Worm (Caenorhabditis elegans) whole organism, late embryonic: ENCODE measurements around the gene F54F2.6.
A peak's percentile ranks its signal among the peaks of the same experiment; 100 is the strongest.

Experiments used
- F13H6.1 ChIP-seq: sonication (generic microtip); optimal IDR thresholded peaks from 2 replicates; lab custom pipeline; 2016; ENCODE audit warnings: missing genetic modification characterization, missing compliant biosample characterization
- Y22D7AL.16 ChIP-seq: sonication (generic microtip); optimal IDR thresholded peaks from 2 replicates; lab custom pipeline; 2016; ENCODE audit warnings: missing genetic modification characterization, missing compliant biosample characterization
- ama-1 ChIP-seq: fragments of 150-350 bp; optimal IDR thresholded peaks from 2 replicates; lab custom pipeline; 2014
- ceh-14 ChIP-seq: sonication (generic microtip); optimal IDR thresholded peaks from 2 replicates; lab custom pipeline; 2016; ENCODE audit warnings: missing genotype, missing genetic modification characterization, missing compliant biosample characterization
- ceh-18 ChIP-seq: sonication (generic microtip); optimal IDR thresholded peaks from 2 replicates; lab custom pipeline; 2016; ENCODE audit warnings: missing genetic modification characterization, missing compliant biosample characterization
- ceh-19 ChIP-seq: fragments of 200-800 bp; sonication (Bioruptor generic); optimal IDR thresholded peaks from 2 replicates; lab custom pipeline; 2018; ENCODE audit warnings: mild to moderate bottlenecking, missing genetic modification characterization, missing compliant biosample characterization
- ceh-2 ChIP-seq: sonication (generic microtip); optimal IDR thresholded peaks from 2 replicates; lab custom pipeline; 2016; ENCODE audit warnings: missing genotype, missing genetic modification characterization, missing compliant biosample characterization
- ceh-22 ChIP-seq: sonication (generic microtip); optimal IDR thresholded peaks from 2 replicates; lab custom pipeline; 2017; ENCODE audit warnings: missing biosample characterization, missing genetic modification characterization
- ceh-30 ChIP-seq: fragments of 150-350 bp; optimal IDR thresholded peaks from 2 replicates; lab custom pipeline; 2014; ENCODE audit warnings: missing biosample characterization, missing genetic modification characterization
- ceh-31 ChIP-seq: sonication (generic microtip); optimal IDR thresholded peaks from 2 replicates; lab custom pipeline; 2016; ENCODE audit warnings: missing genetic modification characterization, missing compliant biosample characterization
- ceh-34 ChIP-seq: sonication (generic microtip); optimal IDR thresholded peaks from 2 replicates; lab custom pipeline; 2016; ENCODE audit warnings: mild to moderate bottlenecking, missing genetic modification characterization, missing compliant biosample characterization
- ceh-45 ChIP-seq: fragments of 200-800 bp; sonication (Bioruptor generic); IDR thresholded peaks from 2 replicates; pipeline ENCODE4 v1.3.6; 2022; ENCODE audit warnings: missing genetic modification reagents, missing genetic modification characterization, missing compliant biosample characterization
- che-1 ChIP-seq: sonication (generic microtip); optimal IDR thresholded peaks from 2 replicates; lab custom pipeline; 2016; ENCODE audit warnings: mild to moderate bottlenecking, missing genetic modification characterization, missing compliant biosample characterization
- dmd-4 ChIP-seq: sonication (generic microtip); optimal IDR thresholded peaks from 2 replicates; lab custom pipeline; 2016; ENCODE audit warnings: borderline replicate concordance, missing genetic modification characterization, missing compliant biosample characterization
- dve-1 ChIP-seq: sonication (generic microtip); optimal IDR thresholded peaks from 2 replicates; lab custom pipeline; 2017; ENCODE audit warnings: antibody characterized with exemption, mild to moderate bottlenecking, missing genetic modification characterization, missing compliant biosample characterization
- elt-2 ChIP-seq: sonication (generic microtip); optimal IDR thresholded peaks from 2 replicates; lab custom pipeline; 2016; ENCODE audit warnings: missing genetic modification reagents, missing genetic modification characterization, missing compliant biosample characterization
- ets-4 ChIP-seq: sonication (generic microtip); optimal IDR thresholded peaks from 2 replicates; lab custom pipeline; 2016; ENCODE audit warnings: missing genetic modification characterization, missing compliant biosample characterization
- fax-1 ChIP-seq: sonication (generic microtip); optimal IDR thresholded peaks from 2 replicates; lab custom pipeline; 2016; ENCODE audit warnings: missing genotype, missing genetic modification characterization, missing compliant biosample characterization
- hlh-30 ChIP-seq: sonication (generic microtip); optimal IDR thresholded peaks from 2 replicates; lab custom pipeline; 2017; ENCODE audit warnings: antibody characterized with exemption, missing genetic modification characterization, missing compliant biosample characterization; ENCODE audit not compliant: insufficient read depth
- hlh-6 ChIP-seq: sonication (generic microtip); optimal IDR thresholded peaks from 2 replicates; lab custom pipeline; 2016; ENCODE audit warnings: missing genotype, missing genetic modification characterization, missing compliant biosample characterization
- hlh-8 ChIP-seq: sonication (generic microtip); optimal IDR thresholded peaks from 2 replicates; lab custom pipeline; 2016; ENCODE audit warnings: missing genotype, missing genetic modification characterization, missing compliant biosample characterization
- lim-6 ChIP-seq: sonication (generic microtip); optimal IDR thresholded peaks from 2 replicates; lab custom pipeline; 2016; ENCODE audit warnings: missing genetic modification characterization, missing compliant biosample characterization
- lin-11 ChIP-seq: fragments of 200-800 bp; sonication (Bioruptor generic); optimal IDR thresholded peaks from 2 replicates; lab custom pipeline; 2018; ENCODE audit warnings: mild to moderate bottlenecking, missing genetic modification characterization, missing compliant biosample characterization
- madf-2 ChIP-seq: sonication (generic microtip); optimal IDR thresholded peaks from 2 replicates; lab custom pipeline; 2017; ENCODE audit warnings: missing genetic modification characterization, missing compliant biosample characterization
- nfya-1 ChIP-seq: sonication (generic microtip); optimal IDR thresholded peaks from 2 replicates; lab custom pipeline; 2017; ENCODE audit warnings: missing genetic modification characterization, mild to moderate bottlenecking, missing compliant biosample characterization, antibody characterized with exemption, moderate library complexity
- nhr-232 ChIP-seq: sonication (generic microtip); optimal IDR thresholded peaks from 2 replicates; lab custom pipeline; 2016; ENCODE audit warnings: missing genetic modification characterization, missing compliant biosample characterization
- pag-3 ChIP-seq: sonication (generic microtip); optimal IDR thresholded peaks from 2 replicates; lab custom pipeline; 2016; ENCODE audit warnings: missing compliant biosample characterization, missing genetic modification characterization, borderline replicate concordance
- pha-2 ChIP-seq: sonication (generic microtip); optimal IDR thresholded peaks from 2 replicates; lab custom pipeline; 2017; ENCODE audit warnings: mild to moderate bottlenecking, missing genetic modification characterization, missing compliant biosample characterization
- pqm-1 ChIP-seq: sonication (generic microtip); optimal IDR thresholded peaks from 2 replicates; lab custom pipeline; 2016; ENCODE audit warnings: missing genetic modification characterization, missing compliant biosample characterization
- pros-1 ChIP-seq: fragments of 150-350 bp; optimal IDR thresholded peaks from 2 replicates; lab custom pipeline; 2014; ENCODE audit warnings: missing biosample characterization, missing genetic modification reagents, missing genetic modification characterization
- ref-2 ChIP-seq: sonication (generic microtip); optimal IDR thresholded peaks from 2 replicates; lab custom pipeline; 2016; ENCODE audit warnings: missing genetic modification characterization, missing compliant biosample characterization
- sox-2 ChIP-seq: fragments of 200-800 bp; sonication (Bioruptor generic); IDR thresholded peaks from 2 replicates; pipeline ENCODE4 v1.3.6; 2022; ENCODE audit warnings: missing genetic modification reagents, missing genetic modification characterization, missing compliant biosample characterization
- syd-9 ChIP-seq: sonication (generic microtip); optimal IDR thresholded peaks from 2 replicates; lab custom pipeline; 2016; ENCODE audit warnings: mild to moderate bottlenecking, missing genetic modification characterization, moderate library complexity, missing compliant biosample characterization
- tbx-2 ChIP-seq: sonication (generic microtip); optimal IDR thresholded peaks from 2 replicates; lab custom pipeline; 2016; ENCODE audit warnings: missing genetic modification characterization, missing compliant biosample characterization
- tbx-7 ChIP-seq: sonication (generic microtip); optimal IDR thresholded peaks from 2 replicates; lab custom pipeline; 2016; ENCODE audit warnings: missing genotype, missing genetic modification characterization, missing compliant biosample characterization
- unc-55 ChIP-seq: sonication (generic microtip); optimal IDR thresholded peaks from 2 replicates; lab custom pipeline; 2017; ENCODE audit warnings: missing biosample characterization, missing genetic modification reagents, missing genetic modification characterization
- ztf-16 ChIP-seq: sonication (generic microtip); optimal IDR thresholded peaks from 2 replicates; lab custom pipeline; 2017; ENCODE audit warnings: missing genetic modification characterization, missing compliant biosample characterization

The F54F2.6 gene

ce11 chrIII:8795595-8796141 lies 4.8 kb downstream of the F54F2.6 start (continued):
- TF ChIP-seq syd-9: peak; percentile 73
- TF ChIP-seq ceh-14 (tag; lab: Kevin White, UChicago): peak; percentile 75
- peak; percentile 3 for TF ChIP-seq lim-6 (tag; lab: Kevin White, UChicago)
- TF ChIP-seq che-1 (tag; lab: Kevin White, UChicago): peak; percentile 10
- peak; percentile 54 for TF ChIP-seq ceh-2 (tag; lab: Kevin White, UChicago)
- peak; percentile 55 for TF ChIP-seq hlh-8
- TF ChIP-seq pros-1 (tag; lab: Kevin White, UChicago): peak; percentile 93
- peak; percentile 96 for TF ChIP-seq nfya-1 (tag; lab: Kevin White, UChicago)
- TF ChIP-seq sox-2 (GFP tag; lab: Robert Waterston, UW): peak; percentile 75
- TF ChIP-seq ceh-31: peak; percentile 92
- peak; percentile 95 for TF ChIP-seq tbx-2 (tag; lab: Kevin White, UChicago)
- no peak for TF ChIP-seq pqm-1 (tag; lab: Kevin White, UChicago)
- TF ChIP-seq nhr-232 (tag; lab: Kevin White, UChicago): no peak
- peak; percentile 80 for TF ChIP-seq hlh-30 (tag; lab: Kevin White, UChicago)
- peak; percentile 17 for TF ChIP-seq elt-2 (tag; lab: Kevin White, UChicago)
- no peak for TF ChIP-seq Y22D7AL.16 (tag; lab: Kevin White, UChicago)
- peak; percentile 9 for TF ChIP-seq madf-2
- TF ChIP-seq hlh-6: peak; percentile 28
- TF ChIP-seq tbx-7: peak; percentile 17
- peak; percentile 60 for TF ChIP-seq ceh-30
- TF ChIP-seq lin-11 (tag; lab: Kevin White, UChicago): no peak
- peak; percentile 90 for TF ChIP-seq dve-1 (tag; lab: Kevin White, UChicago)
- TF ChIP-seq ceh-34 (tag; lab: Kevin White, UChicago): peak; percentile 93

ce11 chrIII:8794793-8795192 lies 5.7 kb downstream of the F54F2.6 start:
- TF ChIP-seq pag-3 (no peak), tbx-2 (tag; lab: Kevin White, UChicago) (peak; percentile 51), ama-1 (lab: Kevin White, UChicago) (peak; percentile 5), nfya-1 (tag; lab: Kevin White, UChicago) (peak; percentile 60), ceh-30 (no peak), ceh-34 (tag; lab: Kevin White, UChicago) (peak; percentile 82), ceh-19 (GFP tag; lab: Kevin White, UChicago) (peak; percentile 13), ceh-31 (peak; percentile 76), F13H6.1 (peak; percentile 7), hlh-30 (tag; lab: Kevin White, UChicago) (peak; percentile 3), pha-2 (tag; lab: Kevin White, UChicago) (peak; percentile 26), ref-2 (tag; lab: Kevin White, UChicago) (peak; percentile 77), pros-1 (tag; lab: Kevin White, UChicago) (peak; percentile 87), ceh-45 (GFP tag; lab: Robert Waterston, UW) (no peak), ceh-18 (tag; lab: Kevin White, UChicago) (peak; percentile 28), ztf-16 (tag; lab: Kevin White, UChicago) (peak; percentile 25), ets-4 (tag; lab: Kevin White, UChicago) (peak; percentile 42), fax-1 (tag; lab: Kevin White, UChicago) (no peak), unc-55 (GFP tag; lab: Kevin White, UChicago) (peak; percentile 41), ceh-22 (tag; lab: Kevin White, UChicago) (no peak)

ce11 chrIII:8792251-8792650 lies 8.2 kb downstream of the F54F2.6 start, which contains the start of gene ztf-1:
TSS of gene ztf-1 (minus strand) at chrIII:8792351.
- TF ChIP-seq ets-4 (tag; lab: Kevin White, UChicago): no peak
- TF ChIP-seq dmd-4 (tag; lab: Kevin White, UChicago): no peak
